Worm (Caenorhabditis elegans) whole organism, L3 larva: ENCODE measurements around the gene sax-7.
"Not testable (repeated sequence)": the region's sequence is repeated elsewhere in the genome, so short reads cannot be mapped to it uniquely, and the experiment has no call there.

Experiments
- R02D3.7 ChIP-seq: fragments of 150-350 bp; optimal IDR thresholded peaks from 2 replicates; lab custom pipeline; 2014; ENCODE audit warnings: missing biosample characterization, missing genetic modification characterization
- ZK546.5 ChIP-seq: sonication (generic microtip); optimal IDR thresholded peaks from 2 replicates; lab custom pipeline; 2017; ENCODE audit warnings: missing biosample characterization, missing genetic modification characterization
- aly-2 ChIP-seq: fragments of 150-350 bp; optimal IDR thresholded peaks from 2 replicates; lab custom pipeline; 2014; ENCODE audit warnings: missing biosample characterization, missing genetic modification characterization
- ama-1 ChIP-seq: fragments of 150-350 bp; optimal IDR thresholded peaks from 2 replicates; lab custom pipeline; 2018
- ceh-16 ChIP-seq: sonication (generic microtip); optimal IDR thresholded peaks from 2 replicates; lab custom pipeline; 2017; ENCODE audit warnings: missing biosample characterization, missing genetic modification characterization
- ceh-28 ChIP-seq: fragments of 150-350 bp; optimal IDR thresholded peaks from 2 replicates; lab custom pipeline; 2014; ENCODE audit warnings: missing biosample characterization, missing genetic modification reagents, missing genetic modification characterization
- ceh-9 ChIP-seq: sonication (generic microtip); optimal IDR thresholded peaks from 2 replicates; lab custom pipeline; 2018; ENCODE audit warnings: missing biosample characterization, missing genetic modification characterization
- elt-1 ChIP-seq: fragments of 150-350 bp; optimal IDR thresholded peaks from 2 replicates; lab custom pipeline; 2014; ENCODE audit warnings: missing biosample characterization, missing genetic modification characterization
- elt-2 ChIP-seq: sonication (generic microtip); optimal IDR thresholded peaks from 2 replicates; lab custom pipeline; 2016; ENCODE audit warnings: missing genetic modification reagents, mild to moderate bottlenecking, missing genetic modification characterization, missing compliant biosample characterization
- elt-3 ChIP-seq, 3 experiments: fragments of 150-350 bp in 1 of 3; sonication (generic microtip) in 2 of 3; optimal IDR thresholded peaks; 2 replicates in 2 of 3; 4 replicates in 1 of 3; lab custom pipeline; 2014 to 2017; ENCODE audit warnings: missing biosample characterization in 3 of 3, missing genetic modification characterization in 3 of 3
- fkh-2 ChIP-seq: fragments of 150-350 bp; optimal IDR thresholded peaks from 2 replicates; lab custom pipeline; 2014; ENCODE audit warnings: missing biosample characterization, missing genetic modification reagents, missing genetic modification characterization
- fos-1 ChIP-seq: fragments of 150-350 bp; optimal IDR thresholded peaks from 2 replicates; lab custom pipeline; 2014; ENCODE audit warnings: missing biosample characterization, missing genetic modification characterization
- hmg-11 ChIP-seq: sonication (generic microtip); optimal IDR thresholded peaks from 2 replicates; lab custom pipeline; 2016; ENCODE audit warnings: missing genetic modification characterization, missing compliant biosample characterization
- jun-1 ChIP-seq: fragments of 150-350 bp; optimal IDR thresholded peaks from 2 replicates; lab custom pipeline; 2014; ENCODE audit warnings: missing biosample characterization, missing genetic modification reagents, missing genetic modification characterization
- lin-15B ChIP-seq: fragments of 150-350 bp; optimal IDR thresholded peaks from 2 replicates; lab custom pipeline; 2014; ENCODE audit warnings: missing biosample characterization, missing genetic modification characterization
- lin-39 ChIP-seq: fragments of 150-350 bp; optimal IDR thresholded peaks from 2 replicates; lab custom pipeline; 2018; ENCODE audit warnings: missing biosample characterization, missing genetic modification reagents, missing genetic modification characterization
- lsy-12 ChIP-seq: sonication (generic microtip); optimal IDR thresholded peaks from 2 replicates; lab custom pipeline; 2016; ENCODE audit warnings: mild to moderate bottlenecking, missing genetic modification characterization, missing compliant biosample characterization
- mml-1 ChIP-seq: fragments of 150-350 bp; sonication (generic microtip); optimal IDR thresholded peaks from 3 replicates; lab custom pipeline; 2014; ENCODE audit warnings: missing biosample characterization, missing genetic modification characterization
- nfya-1 ChIP-seq: sonication (generic microtip); optimal IDR thresholded peaks from 2 replicates; lab custom pipeline; 2017; ENCODE audit warnings: missing genetic modification characterization, mild to moderate bottlenecking, missing compliant biosample characterization, antibody characterized with exemption, moderate library complexity; ENCODE audit not compliant: insufficient read depth
- nhr-12 ChIP-seq: fragments of 150-350 bp; optimal IDR thresholded peaks from 2 replicates; lab custom pipeline; 2014; ENCODE audit warnings: missing biosample characterization, missing genetic modification characterization
- nhr-23 ChIP-seq: fragments of 150-350 bp; optimal IDR thresholded peaks from 2 replicates; lab custom pipeline; 2014; ENCODE audit warnings: missing biosample characterization, missing genetic modification reagents, missing genetic modification characterization
- nhr-25 ChIP-seq: sonication (generic microtip); optimal IDR thresholded peaks from 2 replicates; lab custom pipeline; 2017; ENCODE audit warnings: missing biosample characterization, missing genetic modification characterization
- nhr-43 ChIP-seq: sonication (generic microtip); optimal IDR thresholded peaks from 2 replicates; lab custom pipeline; 2016; ENCODE audit warnings: mild to moderate bottlenecking, missing genetic modification characterization, missing compliant biosample characterization; ENCODE audit not compliant: poor library complexity, severe bottlenecking
- nhr-67 ChIP-seq: fragments of 150-350 bp; optimal IDR thresholded peaks from 2 replicates; lab custom pipeline; 2014; ENCODE audit warnings: missing biosample characterization, missing genetic modification characterization
- nhr-77 ChIP-seq: fragments of 150-350 bp; optimal IDR thresholded peaks from 2 replicates; lab custom pipeline; 2014; ENCODE audit warnings: missing biosample characterization, missing genetic modification characterization
- pha-4 ChIP-seq: fragments of 150-350 bp; optimal IDR thresholded peaks from 2 replicates; lab custom pipeline; 2014; ENCODE audit warnings: missing biosample characterization, missing genetic modification reagents, missing genetic modification characterization
- pqm-1 ChIP-seq: fragments of 150-350 bp; optimal IDR thresholded peaks from 2 replicates; lab custom pipeline; 2017; ENCODE audit warnings: missing biosample characterization, missing genetic modification characterization, inconsistent platforms
- sea-2 ChIP-seq: fragments of 150-350 bp; sonication (generic microtip); optimal IDR thresholded peaks from 4 replicates; lab custom pipeline; 2014; ENCODE audit warnings: missing biosample characterization, missing genetic modification reagents, missing genetic modification characterization
- skn-1 ChIP-seq: fragments of 150-350 bp; optimal IDR thresholded peaks from 2 replicates; lab custom pipeline; 2014; ENCODE audit warnings: missing biosample characterization, missing genetic modification characterization
- snpc-4 ChIP-seq: fragments of 150-350 bp; optimal IDR thresholded peaks from 2 replicates; lab custom pipeline; 2014; ENCODE audit warnings: missing biosample characterization, missing genetic modification characterization
- tbx-2 ChIP-seq: sonication (generic microtip); optimal IDR thresholded peaks from 2 replicates; lab custom pipeline; 2016; ENCODE audit warnings: mild to moderate bottlenecking, missing genetic modification characterization, missing compliant biosample characterization
- unc-39 ChIP-seq: sonication (generic microtip); optimal IDR thresholded peaks from 4 replicates; lab custom pipeline; 2017; ENCODE audit warnings: missing biosample characterization, missing genetic modification characterization
- zag-1 ChIP-seq: fragments of 150-350 bp; optimal IDR thresholded peaks from 2 replicates; lab custom pipeline; 2014; ENCODE audit warnings: missing biosample characterization, missing genetic modification characterization
- ztf-11 ChIP-seq: fragments of 150-350 bp; optimal IDR thresholded peaks from 2 replicates; lab custom pipeline; 2014; ENCODE audit warnings: missing biosample characterization, missing genetic modification characterization
- ztf-4 ChIP-seq: fragments of 150-350 bp; optimal IDR thresholded peaks from 2 replicates; lab custom pipeline; 2014; ENCODE audit warnings: missing biosample characterization, missing genetic modification characterization

sax-7 gene

DNA sequence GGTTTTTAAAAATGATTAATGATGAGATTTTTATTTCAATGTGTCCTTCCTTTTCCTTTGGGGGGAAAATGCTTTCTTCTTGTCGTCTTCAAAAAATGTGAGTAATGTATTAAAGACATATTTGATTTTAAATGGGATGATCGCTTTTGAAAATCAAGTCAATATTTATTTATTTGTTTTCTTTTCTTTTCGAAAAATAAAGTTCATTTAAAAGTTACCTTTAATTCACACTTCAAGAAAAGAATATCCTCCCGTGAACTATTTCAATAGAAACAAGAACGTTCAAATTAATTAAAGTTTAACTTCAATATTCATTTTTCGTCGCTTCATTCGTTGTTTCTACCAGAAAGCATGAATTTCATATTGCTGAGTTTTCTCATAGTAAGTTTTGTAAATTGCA is 53.0 kb downstream of the sax-7 start, which contains the start of gene irld-8:
irld-8 (plus strand) TSS at position 301 of the 400 bp plus-strand sequence.
- TF ChIP-seq ztf-11 (tag; lab: Kevin White, UChicago) (no peak), sea-2 (GFP tag; lab: Kevin White, UChicago) (no peak), nhr-25 (tag; lab: Kevin White, UChicago) (no peak), fkh-2 (no peak), fos-1 (tag; lab: Kevin White, UChicago) (no peak), skn-1 (no peak), jun-1 (no peak), ztf-4 (tag; lab: Kevin White, UChicago) (no peak), lin-39 (tag; lab: Kevin White, UChicago) (no peak), elt-3 (tag; optimal IDR thresholded peaks at IDR 0.05; lab: Kevin White, UChicago) (no peak), nhr-67 (tag; lab: Kevin White, UChicago) (no peak), mml-1 (tag; lab: Kevin White, UChicago) (no peak), pha-4 (no peak), nhr-43 (tag; lab: Kevin White, UChicago) (no peak), ceh-28 (tag; lab: Kevin White, UChicago) (no peak), hmg-11 (tag; lab: Kevin White, UChicago) (no peak)
- TF ChIP-seq, all 47 proteins: peak for 0

- TF ChIP-seq R02D3.7 (tag; lab: Kevin White, UChicago) (no peak), tbx-2 (tag; lab: Kevin White, UChicago) (no peak)
These were observed 56.3 kb downstream of the sax-7 start, which contains the start of gene F42G8.8 for ce11 chrIV:8118790-8119189. Gene F42G8.8, plus strand, starts transcription at chrIV:8119090.

- TF ChIP-seq jun-1; snpc-4 (tag; lab: Kevin White, UChicago); hmg-11 (tag; lab: Kevin White, UChicago): not testable (repeated sequence)
- TF ChIP-seq, all 47 proteins: peak for 0; not testable (repeated sequence) for 47
These were observed 59.9 kb downstream of the sax-7 start, which contains the start of gene erp-44.3 for ce11 chrIV:8122349-8122748. Gene erp-44.3, plus strand, starts transcription at chrIV:8122649.

- TF ChIP-seq jun-1: no peak
- no peak for TF ChIP-seq elt-2
- TF ChIP-seq fos-1 (tag; lab: Kevin White, UChicago): no peak
- TF ChIP-seq mml-1 (tag; lab: Kevin White, UChicago): no peak
- TF ChIP-seq lsy-12: no peak
- no peak for TF ChIP-seq nfya-1 (tag; lab: Kevin White, UChicago)
- no peak for TF ChIP-seq pha-4
- TF ChIP-seq nhr-23 (tag; lab: Kevin White, UChicago): no peak
- TF ChIP-seq R02D3.7 (tag; lab: Kevin White, UChicago): no peak
- TF ChIP-seq sea-2 (GFP tag; lab: Kevin White, UChicago): no peak
- no peak for TF ChIP-seq elt-3 (tag; optimal IDR thresholded peaks at IDR 0.05; lab: Kevin White, UChicago)
- no peak for TF ChIP-seq lin-39 (tag; lab: Kevin White, UChicago)
- no peak for TF ChIP-seq fkh-2
- no peak for TF ChIP-seq nhr-12
- TF ChIP-seq ceh-16: no peak
- TF ChIP-seq ama-1 (lab: Kevin White, UChicago): no peak
- no peak for TF ChIP-seq elt-1 (tag; lab: Kevin White, UChicago)
- no peak for TF ChIP-seq ztf-11 (tag; lab: Kevin White, UChicago)
These were observed 64.4 kb downstream of the sax-7 start, which contains the start of gene ceph-41 for ce11 chrIV:8126902-8127301. Gene ceph-41, plus strand, starts transcription at chrIV:8127202.

- no peak for TF ChIP-seq ceh-9 (tag; lab: Kevin White, UChicago)
- TF ChIP-seq nhr-77 (tag; lab: Kevin White, UChicago): no peak
- TF ChIP-seq fos-1 (tag; lab: Kevin White, UChicago): no peak
- TF ChIP-seq lin-39 (tag; lab: Kevin White, UChicago): no peak
- TF ChIP-seq ztf-11 (tag; lab: Kevin White, UChicago): no peak
- no peak for TF ChIP-seq jun-1
- TF ChIP-seq ceh-16: no peak
- no peak for TF ChIP-seq nhr-67 (tag; lab: Kevin White, UChicago)
- no peak for TF ChIP-seq zag-1 (tag; lab: Kevin White, UChicago)
- TF ChIP-seq lin-15B (tag; lab: Kevin White, UChicago): no peak
- no peak for TF ChIP-seq aly-2 (tag; lab: Kevin White, UChicago)
- TF ChIP-seq nhr-23 (tag; lab: Kevin White, UChicago): no peak
- TF ChIP-seq hmg-11 (tag; lab: Kevin White, UChicago): no peak
- no peak for TF ChIP-seq fkh-2
- no peak for TF ChIP-seq ZK546.5
- no peak for TF ChIP-seq elt-1 (tag; lab: Kevin White, UChicago)
- no peak for TF ChIP-seq nhr-43 (tag; lab: Kevin White, UChicago)
- no peak for TF ChIP-seq ama-1 (lab: Kevin White, UChicago)
- no peak for TF ChIP-seq pqm-1
- TF ChIP-seq unc-39 (tag; lab: Kevin White, UChicago): no peak
These were observed 65.0 kb downstream of the sax-7 start for ce11 chrIV:8127430-8127829.
